Fruit fly (Drosophila melanogaster) Kc167 (cell line): ENCODE measurements around the gene Pez.

Experiments used
- insv ChIP-seq: fragments of >200 bp; optimal IDR thresholded peaks from 3 replicates; lab custom pipeline; 2018; ENCODE audit warnings: missing external identifiers
- psq ChIP-seq: fragments of >200 bp; optimal IDR thresholded peaks from 2 replicates; lab custom pipeline; 2017; ENCODE audit warnings: missing external identifiers
- ttk ChIP-seq: sonication (Bioruptor generic); optimal IDR thresholded peaks from 2 replicates; lab custom pipeline; 2017; ENCODE audit warnings: missing external identifiers

dm6 chr2L:6373141-6373540, 34.7 kb upstream of the Pez start:
- TF ChIP-seq ttk (lab: Kevin White, UChicago): no peak
- no peak for TF ChIP-seq psq (lab: Kevin White, UChicago)
- TF ChIP-seq insv (lab: Kevin White, UChicago): no peak
